Worm (Caenorhabditis elegans): ENCODE data around the gene try-4.

DNA sequence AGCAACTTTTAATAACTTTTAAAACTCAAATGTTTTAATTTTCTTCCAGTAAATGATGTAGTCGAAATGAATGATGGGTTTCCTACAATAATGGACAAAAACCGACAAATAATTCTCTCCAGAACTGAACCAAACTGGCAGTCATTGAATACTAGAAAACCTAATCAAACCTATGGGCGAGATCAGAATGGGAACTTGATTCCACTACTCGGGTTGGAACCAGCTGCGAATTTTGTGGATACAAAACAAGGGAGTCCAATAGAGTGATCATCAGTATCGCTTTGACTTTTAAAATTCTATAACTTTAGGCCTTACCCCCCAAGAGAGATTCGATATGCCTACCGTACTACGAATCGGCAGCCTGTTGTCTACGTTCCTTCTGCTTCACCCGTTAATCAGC, 34.3 kb downstream of the try-4 start:
- TF ChIP-seq nhr-12 (tag; optimal IDR thresholded peaks at IDR 0.05): no peak
- no peak for TF ChIP-seq mab-5 (tag; optimal IDR thresholded peaks at IDR 0.05)
- TF ChIP-seq snpc-4 (tag; optimal IDR thresholded peaks at IDR 0.05): no peak
- no peak for TF ChIP-seq ztf-11 (tag; optimal IDR thresholded peaks at IDR 0.05)
